Fruit fly (Drosophila melanogaster): ENCODE measurements around the gene spdi.

spdi gene

dm6 chrX:654949-655348, 35.0 kb upstream of the spdi start (continued):
- peak; percentile 91 to 97 for TF ChIP-seq bsh (GFP tag; optimal IDR thresholded peaks at IDR 0.05)
- TF ChIP-seq CG16813 (GFP tag; IDR thresholded peaks at IDR 0.05; ENCODE audit: partially characterized antibody): no peak
- TF ChIP-seq ttk (GFP tag; IDR thresholded peaks at IDR 0.05): peak; percentile 96
- TF ChIP-seq Dp (GFP tag; optimal IDR thresholded peaks at IDR 0.05): peak; percentile 8
- peak; percentile 98 for TF ChIP-seq dysf (GFP tag; IDR thresholded peaks at IDR 0.05)
- TF ChIP-seq crol (GFP tag; IDR thresholded peaks at IDR 0.05): no peak
- TF ChIP-seq kah (GFP tag; optimal IDR thresholded peaks at IDR 0.05): peak; percentile 89
- TF ChIP-seq Adf1 (GFP tag; IDR thresholded peaks at IDR 0.05): peak; percentile 69
- peak; percentile 88 for TF ChIP-seq gro (GFP tag; optimal IDR thresholded peaks at IDR 0.05)
- peak; percentile 96 for TF ChIP-seq Ptx1 (GFP tag; IDR thresholded peaks at IDR 0.05)
- TF ChIP-seq grau (tag; optimal IDR thresholded peaks at IDR 0.05): peak; percentile 93
- peak; percentile 96 for TF ChIP-seq CG2678 (tag; optimal IDR thresholded peaks at IDR 0.05)
- peak; percentile 95 for TF ChIP-seq CG3847 (GFP tag; IDR thresholded peaks at IDR 0.05)
- TF ChIP-seq Sox102F (GFP tag; optimal IDR thresholded peaks at IDR 0.05): peak; percentile 96
- peak; percentile 59 for TF ChIP-seq psq (GFP tag; optimal IDR thresholded peaks at IDR 0.05)
- peak; percentile 57 for TF ChIP-seq CG3838 (GFP tag; optimal IDR thresholded peaks at IDR 0.05)
- peak; percentile 75 for TF ChIP-seq exex (tag; optimal IDR thresholded peaks at IDR 0.05)
- peak; percentile 92 for TF ChIP-seq CG33213 (GFP tag; optimal IDR thresholded peaks at IDR 0.05)
- no peak for TF ChIP-seq cad (GFP tag; optimal IDR thresholded peaks at IDR 0.05)
- TF ChIP-seq zfh2 (GFP tag; optimal IDR thresholded peaks at IDR 0.05): peak; percentile 92
- TF ChIP-seq CG1792 (GFP tag; optimal IDR thresholded peaks at IDR 0.05): peak; percentile 87
- TF ChIP-seq lbe (GFP tag; optimal IDR thresholded peaks at IDR 0.05): peak; percentile 95
- no peak for TF ChIP-seq amos (GFP tag; IDR thresholded peaks at IDR 0.05; ENCODE audit: partially characterized antibody)
- TF ChIP-seq nmo (GFP tag; optimal IDR thresholded peaks at IDR 0.05): peak; percentile 94
- peak; percentile 60 for TF ChIP-seq sima (GFP tag; optimal IDR thresholded peaks at IDR 0.05)
- TF ChIP-seq gsb (GFP tag; IDR thresholded peaks at IDR 0.05): peak; percentile 91
- TF ChIP-seq jigr1 (GFP tag; IDR thresholded peaks at IDR 0.05): peak; percentile 87
- TF ChIP-seq oc (tag; optimal IDR thresholded peaks at IDR 0.05): peak; percentile 96
- peak; percentile 96 for TF ChIP-seq so (GFP tag; IDR thresholded peaks at IDR 0.05)
- peak; percentile 94 for TF ChIP-seq CG6175 (GFP tag; IDR thresholded peaks at IDR 0.05)
- peak; percentile 91 for TF ChIP-seq CHES-1-like (GFP tag; optimal IDR thresholded peaks at IDR 0.05)
- TF ChIP-seq dpn (GFP tag; optimal IDR thresholded peaks at IDR 0.05): peak; percentile 96
- peak; percentile 96 for TF ChIP-seq CG2875 (GFP tag; optimal IDR thresholded peaks at IDR 0.05)
- peak; percentile 96 for TF ChIP-seq ewg (GFP tag; optimal IDR thresholded peaks at IDR 0.05)
- peak; percentile 97 for TF ChIP-seq CG1603 (tag; optimal IDR thresholded peaks at IDR 0.05)
- TF ChIP-seq ken (GFP tag; IDR thresholded peaks at IDR 0.05): peak; percentile 97
- TF ChIP-seq gem (tag; optimal IDR thresholded peaks at IDR 0.05): peak; percentile 95
- TF ChIP-seq CG8765 (GFP tag; IDR thresholded peaks at IDR 0.05): peak; percentile 83
- peak; percentile 81 for TF ChIP-seq p53 (GFP tag; optimal IDR thresholded peaks at IDR 0.05)
- TF ChIP-seq CG1602 (GFP tag; optimal IDR thresholded peaks at IDR 0.05): peak; percentile 87
- TF ChIP-seq CG17912 (GFP tag; optimal IDR thresholded peaks at IDR 0.05): peak; percentile 91
- TF ChIP-seq wdn (GFP tag; IDR thresholded peaks at IDR 0.05): peak; percentile 95
- peak; percentile 97 for TF ChIP-seq CG32767 (GFP tag; IDR thresholded peaks at IDR 0.05)
- TF ChIP-seq Sin3A (optimal IDR thresholded peaks at IDR 0.05): no peak
- peak; percentile 92 for TF ChIP-seq Nf-YA (GFP tag; IDR thresholded peaks at IDR 0.05)
- TF ChIP-seq pan (optimal IDR thresholded peaks at IDR 0.05): no peak
- peak in 1 of 2 experiments; percentile 98 for TF ChIP-seq pan (GFP tag; optimal IDR thresholded peaks at IDR 0.05 in 1 of 2, IDR thresholded peaks at IDR 0.05 in 1 of 2)
- TF ChIP-seq CG18599 (GFP tag; optimal IDR thresholded peaks at IDR 0.05): peak; percentile 97
- peak; percentile 87 for TF ChIP-seq da (GFP tag; optimal IDR thresholded peaks at IDR 0.05)
- peak; percentile 84 for TF ChIP-seq D19B (GFP tag; optimal IDR thresholded peaks at IDR 0.05)
- TF ChIP-seq ftz-f1 (GFP tag; optimal IDR thresholded peaks at IDR 0.05): no peak
- peak; percentile 92 for TF ChIP-seq jing (GFP tag; optimal IDR thresholded peaks at IDR 0.05)
